Worm (Caenorhabditis elegans) whole organism, young adult: ENCODE measurements around the gene fut-3.

Experiments
- C17E4.6 ChIP-seq: fragments of 200-800 bp; sonication (Bioruptor generic); IDR thresholded peaks from 2 replicates; pipeline ENCODE4 v1.3.6; 2022; ENCODE audit warnings: missing genetic modification reagents, missing genetic modification characterization, missing compliant biosample characterization
- F22D6.2 ChIP-seq: sonication (generic microtip); optimal IDR thresholded peaks from 2 replicates; lab custom pipeline; 2016; ENCODE audit warnings: mild to moderate bottlenecking, missing genetic modification characterization, missing compliant biosample characterization
- F23B12.7 ChIP-seq: sonication (generic microtip); optimal IDR thresholded peaks from 2 replicates; lab custom pipeline; 2017; ENCODE audit warnings: missing genetic modification characterization, mild to moderate bottlenecking, missing compliant biosample characterization, antibody characterized with exemption, moderate library complexity; ENCODE audit not compliant: insufficient read depth
- F57A8.1 ChIP-seq: fragments of 200-800 bp; sonication (Bioruptor generic); optimal IDR thresholded peaks from 2 replicates; lab custom pipeline; 2018; ENCODE audit warnings: mild to moderate bottlenecking, missing genetic modification characterization, moderate library complexity, missing compliant biosample characterization
- K12H6.12 ChIP-seq: fragments of 200-800 bp; sonication (Bioruptor generic); optimal IDR thresholded peaks from 2 replicates; lab custom pipeline; 2018; ENCODE audit warnings: mild to moderate bottlenecking, missing genetic modification characterization, missing compliant biosample characterization
- T07F8.4 ChIP-seq: sonication (generic microtip); optimal IDR thresholded peaks from 2 replicates; lab custom pipeline; 2016; ENCODE audit warnings: mild to moderate bottlenecking, missing genetic modification characterization, moderate library complexity, missing compliant biosample characterization
- Y53F4B.3 ChIP-seq: fragments of 200-800 bp; sonication (Bioruptor generic); IDR thresholded peaks from 2 replicates; pipeline ENCODE4 v1.3.6; 2022; ENCODE audit warnings: missing genetic modification reagents, missing genetic modification characterization, missing compliant biosample characterization
- Y67H2A.10 ChIP-seq: fragments of 200-800 bp; sonication (Bioruptor generic); conservative IDR thresholded peaks from 2 replicates; pipeline ENCODE4 v1.3.6; 2022; ENCODE audit warnings: missing genetic modification reagents, missing genetic modification characterization, missing compliant biosample characterization
- Y79H2A.3 ChIP-seq: fragments of 200-800 bp; sonication (Bioruptor generic); conservative IDR thresholded peaks from 2 replicates; pipeline ENCODE4 v1.3.6; 2022; ENCODE audit warnings: missing genetic modification reagents, missing genetic modification characterization, missing compliant biosample characterization
- Y95B8A.8 ChIP-seq: fragments of 200-800 bp; sonication (Bioruptor generic); IDR thresholded peaks from 2 replicates; pipeline ENCODE4 v1.3.6; 2022; ENCODE audit warnings: missing genetic modification reagents, missing genetic modification characterization, missing compliant biosample characterization
- ZK185.1 ChIP-seq: sonication (generic microtip); optimal IDR thresholded peaks from 2 replicates; lab custom pipeline; 2016; ENCODE audit warnings: mild to moderate bottlenecking, missing genetic modification characterization, missing compliant biosample characterization; ENCODE audit not compliant: poor library complexity, severe bottlenecking
- akir-1 ChIP-seq: fragments of 200-800 bp; sonication (Bioruptor generic); optimal IDR thresholded peaks from 2 replicates; lab custom pipeline; 2018; ENCODE audit warnings: mild to moderate bottlenecking, missing genetic modification characterization, moderate library complexity, missing compliant biosample characterization
- ama-1 ChIP-seq, 3 experiments: fragments of 150-350 bp in 1 of 3; sonication (generic microtip) in 2 of 3; optimal IDR thresholded peaks; 2 replicates each; lab custom pipeline; 2014 to 2018; ENCODE audit warnings: missing biosample characterization in 2 of 3, missing genetic modification characterization in 2 of 3, missing genetic modification reagents in 2 of 3
- atf-7 ChIP-seq: sonication (generic microtip); optimal IDR thresholded peaks from 2 replicates; lab custom pipeline; 2017; ENCODE audit warnings: mild to moderate bottlenecking, missing genetic modification characterization, missing compliant biosample characterization
- attf-5 ChIP-seq: fragments of 200-800 bp; sonication (Bioruptor generic); optimal IDR thresholded peaks from 2 replicates; lab custom pipeline; 2018; ENCODE audit warnings: mild to moderate bottlenecking, missing genetic modification characterization, missing compliant biosample characterization
- bed-1 ChIP-seq: fragments of 200-800 bp; sonication (Bioruptor generic); IDR thresholded peaks from 2 replicates; pipeline ENCODE4 v1.3.6; 2022; ENCODE audit warnings: missing genetic modification reagents, missing genetic modification characterization, missing compliant biosample characterization
- bed-2 ChIP-seq: fragments of 200-800 bp; sonication (Bioruptor generic); IDR thresholded peaks from 2 replicates; pipeline ENCODE4 v1.3.6; 2022; ENCODE audit warnings: missing genetic modification reagents, missing genetic modification characterization, missing compliant biosample characterization
- ccch-3 ChIP-seq: fragments of 200-800 bp; sonication (Bioruptor generic); optimal IDR thresholded peaks from 2 replicates; lab custom pipeline; 2018; ENCODE audit warnings: mild to moderate bottlenecking, missing genetic modification characterization, missing compliant biosample characterization
- ceh-100 ChIP-seq: fragments of 200-800 bp; sonication (Bioruptor generic); IDR thresholded peaks from 2 replicates; pipeline ENCODE4 v1.3.6; 2022; ENCODE audit warnings: missing genetic modification reagents, missing genetic modification characterization, missing compliant biosample characterization
- ceh-40 ChIP-seq: fragments of 200-800 bp; sonication (Bioruptor generic); IDR thresholded peaks from 2 replicates; pipeline ENCODE4 v1.3.6; 2022; ENCODE audit warnings: missing genetic modification characterization, missing compliant biosample characterization
- dox-1 ChIP-seq: fragments of 200-800 bp; sonication (Bioruptor generic); IDR thresholded peaks from 2 replicates; pipeline ENCODE4 v1.3.6; 2022; ENCODE audit warnings: missing genetic modification reagents, missing genetic modification characterization, missing compliant biosample characterization
- dpl-1 ChIP-seq: fragments of 150-350 bp; optimal IDR thresholded peaks from 2 replicates; lab custom pipeline; 2014; ENCODE audit warnings: missing biosample characterization, missing genetic modification reagents, missing genetic modification characterization
- egl-18 ChIP-seq: fragments of 200-800 bp; sonication (Bioruptor generic); IDR thresholded peaks from 2 replicates; pipeline ENCODE4 v1.3.6; 2022; ENCODE audit warnings: missing genetic modification reagents, missing genetic modification characterization, missing compliant biosample characterization
- fkh-3 ChIP-seq: sonication (generic microtip); optimal IDR thresholded peaks from 2 replicates; lab custom pipeline; 2016; ENCODE audit warnings: mild to moderate bottlenecking, missing genetic modification characterization, missing compliant biosample characterization
- him-1 ChIP-seq: sonication (generic microtip); optimal IDR thresholded peaks from 2 replicates; lab custom pipeline; 2016; ENCODE audit warnings: missing genotype, missing genetic modification reagents, missing genetic modification characterization, missing compliant biosample characterization
- hlh-26 ChIP-seq: fragments of 200-800 bp; sonication (Bioruptor generic); conservative IDR thresholded peaks from 2 replicates; pipeline ENCODE4 v1.3.6; 2022; ENCODE audit warnings: missing genetic modification reagents, missing genetic modification characterization, missing compliant biosample characterization
- hsf-1 ChIP-seq: fragments of 200-800 bp; sonication (Bioruptor generic); IDR thresholded peaks from 2 replicates; pipeline ENCODE4 v1.3.6; 2022; ENCODE audit warnings: missing genetic modification reagents, missing genetic modification characterization, missing compliant biosample characterization
- let-526 ChIP-seq: fragments of 200-800 bp; sonication (Bioruptor generic); IDR thresholded peaks from 2 replicates; pipeline ENCODE4 v1.3.6; 2022; ENCODE audit warnings: missing genetic modification reagents, missing genetic modification characterization, missing compliant biosample characterization
- lin-40 ChIP-seq: sonication (generic microtip); optimal IDR thresholded peaks from 2 replicates; lab custom pipeline; 2016; ENCODE audit warnings: missing genetic modification characterization, mild to moderate bottlenecking, missing compliant biosample characterization, missing genotype, missing genetic modification reagents
- lin-54 ChIP-seq: fragments of 200-800 bp; sonication (Bioruptor generic); optimal IDR thresholded peaks from 2 replicates; lab custom pipeline; 2018; ENCODE audit warnings: mild to moderate bottlenecking, missing genetic modification characterization, missing compliant biosample characterization
- lir-1 ChIP-seq: fragments of 200-800 bp; sonication (Bioruptor generic); conservative IDR thresholded peaks from 2 replicates; pipeline ENCODE4 v1.3.6; 2022; ENCODE audit warnings: missing genetic modification reagents, missing genetic modification characterization, missing compliant biosample characterization
- lsl-1 ChIP-seq: fragments of 200-800 bp; sonication (Bioruptor generic); optimal IDR thresholded peaks from 2 replicates; lab custom pipeline; 2018; ENCODE audit warnings: mild to moderate bottlenecking, missing genetic modification characterization, moderate library complexity, missing compliant biosample characterization
- lsy-27 ChIP-seq: sonication (generic microtip); optimal IDR thresholded peaks from 2 replicates; lab custom pipeline; 2017; ENCODE audit warnings: missing genetic modification characterization, mild to moderate bottlenecking, missing compliant biosample characterization, antibody characterized with exemption, missing genotype, borderline replicate concordance; ENCODE audit not compliant: insufficient read depth
- madf-6 ChIP-seq: fragments of 200-800 bp; sonication (Bioruptor generic); IDR thresholded peaks from 2 replicates; pipeline ENCODE4 v1.3.6; 2022; ENCODE audit warnings: missing genetic modification reagents, missing genetic modification characterization, missing compliant biosample characterization
- mcd-1 ChIP-seq: fragments of 200-800 bp; sonication (Bioruptor generic); IDR thresholded peaks from 2 replicates; pipeline ENCODE4 v1.3.6; 2022; ENCODE audit warnings: missing genetic modification reagents, missing genetic modification characterization, missing compliant biosample characterization
- nfya-2 ChIP-seq: fragments of 200-800 bp; sonication (Bioruptor generic); IDR thresholded peaks from 2 replicates; pipeline ENCODE4 v1.3.6; 2022; ENCODE audit warnings: missing genetic modification reagents, missing genetic modification characterization, missing compliant biosample characterization
- nfyb-1 ChIP-seq: fragments of 200-800 bp; sonication (Bioruptor generic); IDR thresholded peaks from 2 replicates; pipeline ENCODE4 v1.3.6; 2022; ENCODE audit warnings: missing genetic modification reagents, missing genetic modification characterization, missing compliant biosample characterization
- pbrm-1 ChIP-seq: fragments of 200-800 bp; sonication (Bioruptor generic); IDR thresholded peaks from 2 replicates; pipeline ENCODE4 v1.3.6; 2022; ENCODE audit warnings: missing genetic modification reagents, missing genetic modification characterization, missing compliant biosample characterization
- sdz-38 ChIP-seq: sonication (generic microtip); optimal IDR thresholded peaks from 2 replicates; lab custom pipeline; 2016; ENCODE audit warnings: missing genotype, missing genetic modification characterization, missing compliant biosample characterization
- snpc-4 ChIP-seq, 5 experiments: fragments of 150-350 bp in 1 of 5; sonication (generic microtip) in 4 of 5; optimal IDR thresholded peaks; 2 replicates each; lab custom pipeline; 2014 to 2018; ENCODE audit warnings: missing genetic modification characterization in 5 of 5, missing biosample characterization in 3 of 5, antibody characterized with exemption in 2 of 5, mild to moderate bottlenecking in 2 of 5, missing compliant biosample characterization in 2 of 5, missing genotype in 2 of 5, moderate library complexity in 2 of 5, missing genetic modification reagents in 1 of 5
- ztf-18 ChIP-seq: sonication (generic microtip); optimal IDR thresholded peaks from 2 replicates; lab custom pipeline; 2016; ENCODE audit warnings: missing genotype, mild to moderate bottlenecking, missing genetic modification characterization, missing compliant biosample characterization
- ztf-26 ChIP-seq: sonication (generic microtip); optimal IDR thresholded peaks from 2 replicates; lab custom pipeline; 2017; ENCODE audit warnings: missing genetic modification characterization, missing compliant biosample characterization
- ztf-3 ChIP-seq: fragments of 200-800 bp; sonication (Bioruptor generic); optimal IDR thresholded peaks from 2 replicates; lab custom pipeline; 2018; ENCODE audit warnings: mild to moderate bottlenecking, missing genetic modification characterization, missing compliant biosample characterization

Gene fut-3

ce11 chrII:5660736-5661734, 1.5 kb upstream of the fut-3 start, which contains the start of the genes ift-43 and mdt-26 (continued):
- TF ChIP-seq attf-5 (GFP tag; lab: Kevin White, UChicago) (peak; percentile 77), ztf-26 (tag; lab: Kevin White, UChicago) (peak; percentile 87), bed-1 (GFP tag; lab: Robert Waterston, UW) (0 out of 2 replicates have a peak, but pooled peaks have one; percentile 86), Y53F4B.3 (GFP tag; lab: Robert Waterston, UW) (0 out of 2 replicates have a peak, but pooled peaks have one; percentile 37), lin-40 (tag; lab: Kevin White, UChicago) (peak; percentile 87), K12H6.12 (tag; lab: Kevin White, UChicago) (no peak), C17E4.6 (GFP tag; lab: Robert Waterston, UW) (peak; percentile 53; the same call in 1 of the 2 replicates), ztf-3 (GFP tag; lab: Kevin White, UChicago) (no peak), him-1 (tag; lab: Kevin White, UChicago) (peak; percentile 27), let-526 (GFP tag; lab: Robert Waterston, UW) (peak; percentile 90), bed-2 (GFP tag; lab: Robert Waterston, UW) (peak; percentile 55; the same call in 1 of the 2 replicates), egl-18 (GFP tag; lab: Robert Waterston, UW) (peak; percentile 86; the same call in 1 of the 2 replicates), madf-6 (GFP tag; lab: Robert Waterston, UW) (peak; percentile 62), ceh-40 (GFP tag; lab: Robert Waterston, UW) (peak; percentile 83; the same call in 1 of the 2 replicates), nfya-2 (GFP tag; lab: Robert Waterston, UW) (peak; percentile 100), F57A8.1 (peak; percentile 80), Y79H2A.3 (GFP tag; lab: Robert Waterston, UW) (peak; percentile 81; the same call in 1 of the 2 replicates), pbrm-1 (GFP tag; lab: Robert Waterston, UW) (peak; percentile 83), ccch-3 (peak; percentile 32), lsy-27 (tag; lab: Kevin White, UChicago) (peak; percentile 41), dpl-1 (GFP tag; lab: Kevin White, UChicago) (peak; percentile 40), ama-1 (optimal IDR thresholded peaks at IDR 0.05; lab: Kevin White, UChicago) (peak; percentile 99), ama-1 (GFP tag; optimal IDR thresholded peaks at IDR 0.05; lab: Kevin White, UChicago) (peak in 1 of 2 experiments; percentile 61), sdz-38 (tag; lab: Kevin White, UChicago) (peak; percentile 16), hlh-26 (no peak), hsf-1 (GFP tag; lab: Robert Waterston, UW) (no peak), snpc-4 (GFP tag; optimal IDR thresholded peaks at IDR 0.05; lab: Kevin White, UChicago) (peak; percentile 59), snpc-4 (tag; optimal IDR thresholded peaks at IDR 0.05; lab: Kevin White, UChicago) (peak in 2 of 4 experiments; percentile 31 to 49), Y67H2A.10 (GFP tag; lab: Robert Waterston, UW) (peak; percentile 71; the same call in 1 of the 2 replicates), F23B12.7 (tag; lab: Kevin White, UChicago) (peak; percentile 85), fkh-3 (tag; lab: Kevin White, UChicago) (no peak), atf-7 (tag; lab: Kevin White, UChicago) (peak; percentile 3), akir-1 (GFP tag; lab: Kevin White, UChicago) (no peak), ZK185.1 (tag; lab: Kevin White, UChicago) (peak; percentile 57), mcd-1 (GFP tag; lab: Robert Waterston, UW) (peak; percentile 85), nfyb-1 (GFP tag; lab: Robert Waterston, UW) (peak; percentile 100), dox-1 (GFP tag; lab: Robert Waterston, UW) (peak; percentile 87), lin-54 (GFP tag; lab: Kevin White, UChicago) (peak; percentile 67), T07F8.4 (tag; lab: Kevin White, UChicago) (peak; percentile 32), Y95B8A.8 (GFP tag; lab: Robert Waterston, UW) (peak; percentile 65), F22D6.2 (tag; lab: Kevin White, UChicago) (peak; percentile 24), lsl-1 (GFP tag; lab: Kevin White, UChicago) (peak; percentile 64), ceh-100 (GFP tag; lab: Robert Waterston, UW) (peak; percentile 80), lir-1 (peak; percentile 48; the same call in 1 of the 2 replicates), ztf-18 (tag; lab: Kevin White, UChicago) (peak; percentile 25)
